Fruit fly (Drosophila melanogaster) whole organism, pupa: ENCODE results near the gene CG6870.

Source experiments
- CG10348 ChIP-seq: fragments of 200-800 bp; sonication (Bioruptor generic); IDR thresholded peaks from 2 replicates; pipeline ENCODE4 v1.3.6; 2022; ENCODE audit warnings: missing biosample characterization, missing genetic modification characterization
- CG12605 ChIP-seq: fragments of 200-800 bp; sonication (Bioruptor generic); IDR thresholded peaks from 2 replicates; pipeline ENCODE4 v1.3.6; 2022; ENCODE audit warnings: missing biosample characterization, missing genetic modification characterization
- CG13204 ChIP-seq: fragments of 200-800 bp; sonication (Bioruptor generic); optimal IDR thresholded peaks from 2 replicates; lab custom pipeline; 2018; ENCODE audit warnings: missing biosample characterization, mild to moderate bottlenecking, missing genetic modification characterization, moderate library complexity
- CG14655 ChIP-seq: fragments of 200-800 bp; sonication (Bioruptor generic); optimal IDR thresholded peaks from 3 replicates; lab custom pipeline; 2017; ENCODE audit warnings: mild to moderate bottlenecking, missing biosample characterization, missing genetic modification reagents, missing genetic modification characterization
- CG15710 ChIP-seq: fragments of 200-800 bp; sonication (Bioruptor generic); optimal IDR thresholded peaks from 2 replicates; lab custom pipeline; 2018; ENCODE audit warnings: missing biosample characterization, mild to moderate bottlenecking, missing genetic modification characterization, moderate library complexity
- CG17806 ChIP-seq: fragments of 200-800 bp; sonication (Bioruptor generic); optimal IDR thresholded peaks from 2 replicates; lab custom pipeline; 2018; ENCODE audit warnings: missing biosample characterization, mild to moderate bottlenecking, missing genetic modification characterization, moderate library complexity
- CG32121 ChIP-seq: fragments of 200-800 bp; sonication (Bioruptor generic); IDR thresholded peaks from 2 replicates; pipeline ENCODE4 v1.3.6; 2022; ENCODE audit warnings: missing biosample characterization, missing genetic modification characterization
- CG34367 ChIP-seq: fragments of 200-800 bp; sonication (Bioruptor generic); optimal IDR thresholded peaks from 2 replicates; lab custom pipeline; 2018; ENCODE audit warnings: missing biosample characterization, mild to moderate bottlenecking, missing genetic modification characterization
- CG4496 ChIP-seq: fragments of 200-800 bp; sonication (Bioruptor generic); IDR thresholded peaks from 3 replicates; pipeline ENCODE4 v1.3.6; 2022; ENCODE audit warnings: missing biosample characterization, missing genetic modification characterization
- CG8159 ChIP-seq: fragments of 200-800 bp; sonication (Bioruptor generic); optimal IDR thresholded peaks from 3 replicates; lab custom pipeline; 2018; ENCODE audit warnings: missing biosample characterization, mild to moderate bottlenecking, missing genetic modification characterization, moderate library complexity
- CG8301 ChIP-seq: fragments of 200-800 bp; sonication (Bioruptor generic); optimal IDR thresholded peaks from 2 replicates; lab custom pipeline; 2018; ENCODE audit warnings: missing biosample characterization, mild to moderate bottlenecking, missing genetic modification characterization
- CG9948 ChIP-seq: fragments of 200-800 bp; sonication (Bioruptor generic); optimal IDR thresholded peaks from 2 replicates; lab custom pipeline; 2018; ENCODE audit warnings: missing biosample characterization, mild to moderate bottlenecking, missing genetic modification characterization, moderate library complexity
- D1 ChIP-seq: fragments of 200-800 bp; sonication (Bioruptor generic); optimal IDR thresholded peaks from 2 replicates; lab custom pipeline; 2018; ENCODE audit warnings: missing biosample characterization, mild to moderate bottlenecking, missing genetic modification characterization, moderate library complexity
- EcR ChIP-seq: fragments of 200-800 bp; sonication (Bioruptor generic); optimal IDR thresholded peaks from 3 replicates; lab custom pipeline; 2019; ENCODE audit warnings: missing biosample characterization, missing genetic modification characterization, mild to moderate bottlenecking, moderate library complexity, missing genetic modification reagents
- Ets98B ChIP-seq: fragments of 200-800 bp; sonication (Bioruptor generic); IDR thresholded peaks from 2 replicates; pipeline ENCODE4 v1.3.6; 2022; ENCODE audit warnings: missing biosample characterization, missing genetic modification characterization
- Pif1A ChIP-seq: fragments of 200-800 bp; sonication (Bioruptor generic); optimal IDR thresholded peaks from 3 replicates; lab custom pipeline; 2016; ENCODE audit warnings: missing biosample characterization, missing genetic modification characterization
- Pif1B ChIP-seq: fragments of 200-800 bp; sonication (Bioruptor generic); optimal IDR thresholded peaks from 3 replicates; lab custom pipeline; 2016; ENCODE audit warnings: missing biosample characterization, missing genetic modification characterization
- Snoo ChIP-seq: fragments of 200-800 bp; sonication (Bioruptor generic); optimal IDR thresholded peaks from 3 replicates; lab custom pipeline; 2017; ENCODE audit warnings: missing biosample characterization, mild to moderate bottlenecking, missing genetic modification characterization, inconsistent platforms
- fd96Ca ChIP-seq: fragments of 200-800 bp; sonication (Bioruptor generic); IDR thresholded peaks from 3 replicates; pipeline ENCODE4 v1.3.6; 2022; ENCODE audit warnings: missing biosample characterization, missing genetic modification characterization
- gl ChIP-seq: fragments of 200-800 bp; sonication (Bioruptor generic); optimal IDR thresholded peaks from 2 replicates; lab custom pipeline; 2018; ENCODE audit warnings: missing biosample characterization, mild to moderate bottlenecking, missing genetic modification characterization
- rn ChIP-seq: fragments of 200-800 bp; sonication (Bioruptor generic); IDR thresholded peaks from 2 replicates; pipeline ENCODE4 v1.3.6; 2022; ENCODE audit warnings: missing biosample characterization, missing genetic modification characterization

The CG6870 gene

dm6 chr2L:17591960-17592359 is at the start of gene CG6870, which contains the start of gene Sytalpha:
Gene CG6870, minus strand, starts transcription at chr2L:17592299.
Gene Sytalpha, plus strand, starts transcription at chr2L:17592260.
- TF ChIP-seq CG17806, result no peak
- no peak for TF ChIP-seq CG10348 (GFP tag; lab: Robert Waterston, UW)
- no peak for TF ChIP-seq CG15710
- TF ChIP-seq CG4496 (GFP tag; lab: Robert Waterston, UW), result no peak
- no peak for TF ChIP-seq fd96Ca
- TF ChIP-seq CG9948 (tag; lab: Kevin White, UChicago), result no peak
- TF ChIP-seq CG34367 (tag; lab: Kevin White, UChicago), result no peak
- no peak for TF ChIP-seq Pif1A (GFP tag; lab: Kevin White, UChicago)
- no peak for TF ChIP-seq D1 (tag; lab: Kevin White, UChicago)
- TF ChIP-seq CG8159, result no peak
- no peak for TF ChIP-seq EcR (GFP tag; lab: Kevin White, UChicago)
- no peak for TF ChIP-seq CG8301 (tag; lab: Kevin White, UChicago)
- TF ChIP-seq CG32121, result no peak
- no peak for TF ChIP-seq CG12605 (GFP tag; lab: Robert Waterston, UW)

dm6 chr2L:17627559-17627958 is 35.5 kb upstream of the CG6870 start, which contains the start of gene CG43054:
Gene CG43054, plus strand, starts transcription at chr2L:17627859.
- TF ChIP-seq CG15710, result no peak

DNA sequence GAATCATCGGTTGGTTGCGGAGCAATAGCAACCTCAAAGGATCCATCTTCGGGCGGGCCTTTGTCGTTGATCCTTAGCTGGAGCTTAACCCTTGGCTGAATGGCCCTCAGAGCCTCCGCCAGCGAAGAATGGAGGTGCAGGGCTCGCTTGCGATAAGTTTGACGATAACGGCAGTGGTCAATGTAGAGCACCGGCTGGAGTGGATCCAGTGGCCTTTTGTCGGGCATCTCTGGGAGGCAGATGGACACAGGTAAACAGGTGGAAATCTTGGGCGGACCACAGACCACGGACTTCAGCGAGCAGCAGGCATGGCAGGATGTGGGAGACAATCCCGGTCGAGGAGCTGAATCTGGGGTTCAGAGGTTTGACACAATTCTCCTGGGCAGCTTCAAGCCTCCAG is 33.9 kb upstream of the CG6870 start, which contains the start of gene CG15147:
Gene CG15147, minus strand, starts transcription at position 390 of the 400 bp plus-strand sequence.
- no peak for TF ChIP-seq D1 (tag; lab: Kevin White, UChicago)
- no peak for TF ChIP-seq CG13204 (GFP tag; lab: Kevin White, UChicago)
- no peak for TF ChIP-seq CG32121
- no peak for TF ChIP-seq EcR (GFP tag; lab: Kevin White, UChicago)
- TF ChIP-seq CG9948 (tag; lab: Kevin White, UChicago), result no peak
- no peak for TF ChIP-seq Pif1A (GFP tag; lab: Kevin White, UChicago)

dm6 chr2L:17621194-17621593 is 29.1 kb upstream of the CG6870 start:
- TF ChIP-seq Pif1A (GFP tag; lab: Kevin White, UChicago) (no peak), gl (tag; lab: Kevin White, UChicago) (no peak), CG34367 (tag; lab: Kevin White, UChicago) (no peak), CG17806 (no peak), Pif1B (GFP tag; lab: Kevin White, UChicago) (no peak), CG9948 (tag; lab: Kevin White, UChicago) (no peak), CG15710 (no peak), Ets98B (GFP tag; lab: Robert Waterston, UW) (no peak), D1 (tag; lab: Kevin White, UChicago) (no peak), CG10348 (GFP tag; lab: Robert Waterston, UW) (no peak)

- TF ChIP-seq CG10348 (GFP tag; lab: Robert Waterston, UW) (no peak), CG4496 (GFP tag; lab: Robert Waterston, UW) (no peak)
These were observed 23.4 kb upstream of the CG6870 start for dm6 chr2L:17615471-17615870.

DNA sequence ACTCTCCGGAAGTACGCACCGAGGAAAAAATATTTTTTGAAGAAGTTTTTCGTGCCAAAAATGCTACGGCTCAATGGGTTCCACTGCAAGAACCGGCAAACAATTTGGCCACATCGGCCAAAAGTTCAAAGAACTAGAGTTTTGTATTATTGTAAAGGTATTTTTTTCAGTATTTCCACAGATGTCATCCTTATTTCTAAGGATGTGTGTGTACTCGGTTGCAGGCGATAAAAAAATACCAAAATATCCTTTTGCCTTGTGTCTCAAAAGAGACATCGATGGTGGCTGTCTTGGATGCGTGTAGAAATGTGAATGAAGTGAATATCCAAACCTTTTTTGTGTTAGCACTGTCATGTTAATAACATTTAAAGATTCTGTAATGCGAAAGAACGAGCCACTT is 11.1 kb upstream of the CG6870 start:
- TF ChIP-seq D1 (tag; lab: Kevin White, UChicago), result peak; percentile 49
- TF ChIP-seq CG8159, result no peak

DNA sequence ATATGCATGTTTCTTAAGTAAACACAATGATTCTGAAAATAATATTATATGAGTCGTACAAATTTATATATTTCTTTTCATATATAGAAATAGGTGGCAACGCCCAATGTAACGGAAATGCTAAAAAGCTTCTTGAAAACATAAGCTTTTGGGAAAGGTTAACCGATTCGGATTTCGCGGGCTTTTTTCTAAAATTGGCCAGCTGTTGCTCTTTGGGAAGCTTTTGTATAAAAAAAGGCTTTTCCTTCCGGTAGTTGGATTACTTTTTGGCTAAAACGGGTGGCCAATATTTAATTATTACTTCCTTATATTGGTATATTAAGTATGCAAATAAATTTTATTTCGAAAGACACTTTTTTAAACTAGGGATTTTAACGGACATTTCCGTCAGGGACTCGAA is 2.0 kb upstream of the CG6870 start:
- no peak for TF ChIP-seq CG12605 (GFP tag; lab: Robert Waterston, UW)
- no peak for TF ChIP-seq CG34367 (tag; lab: Kevin White, UChicago)
- TF ChIP-seq Pif1A (GFP tag; lab: Kevin White, UChicago), result no peak
- TF ChIP-seq CG10348 (GFP tag; lab: Robert Waterston, UW), result no peak
- TF ChIP-seq CG15710, result no peak
- no peak for TF ChIP-seq fd96Ca
- TF ChIP-seq gl (tag; lab: Kevin White, UChicago), result no peak
- TF ChIP-seq CG32121, result no peak
- no peak for TF ChIP-seq D1 (tag; lab: Kevin White, UChicago)
- TF ChIP-seq CG9948 (tag; lab: Kevin White, UChicago), result no peak
- TF ChIP-seq CG17806, result no peak
- TF ChIP-seq EcR (GFP tag; lab: Kevin White, UChicago), result no peak
- no peak for TF ChIP-seq CG13204 (GFP tag; lab: Kevin White, UChicago)
- no peak for TF ChIP-seq rn (GFP tag; lab: Robert Waterston, UW)
- TF ChIP-seq CG14655 (GFP tag; lab: Kevin White, UChicago), result no peak
- TF ChIP-seq Snoo (tag; lab: Kevin White, UChicago), result no peak
- TF ChIP-seq Pif1B (GFP tag; lab: Kevin White, UChicago), result no peak
- TF ChIP-seq CG8301 (tag; lab: Kevin White, UChicago), result no peak

- TF ChIP-seq Ets98B (GFP tag; lab: Robert Waterston, UW), result no peak
- no peak for TF ChIP-seq CG14655 (GFP tag; lab: Kevin White, UChicago)
- TF ChIP-seq CG32121, result no peak
- no peak for TF ChIP-seq Pif1A (GFP tag; lab: Kevin White, UChicago)
- no peak for TF ChIP-seq gl (tag; lab: Kevin White, UChicago)
- no peak for TF ChIP-seq CG8159
- TF ChIP-seq D1 (tag; lab: Kevin White, UChicago), result no peak
- no peak for TF ChIP-seq CG34367 (tag; lab: Kevin White, UChicago)
- no peak for TF ChIP-seq CG17806
- TF ChIP-seq Pif1B (GFP tag; lab: Kevin White, UChicago), result no peak
- TF ChIP-seq CG8301 (tag; lab: Kevin White, UChicago), result no peak
- TF ChIP-seq CG9948 (tag; lab: Kevin White, UChicago), result no peak
- TF ChIP-seq Snoo (tag; lab: Kevin White, UChicago), result no peak
- no peak for TF ChIP-seq CG15710
- TF ChIP-seq EcR (GFP tag; lab: Kevin White, UChicago), result no peak
- TF ChIP-seq, all 21 proteins: peak for 0
These were observed 2.2 kb downstream of the CG6870 start for dm6 chr2L:17589853-17590252.
